Worm (Caenorhabditis elegans) whole organism, L4/young adult: ENCODE results near the gene R10H1.1.

Experiments
- W03F9.2 ChIP-seq: fragments of 150-350 bp; optimal IDR thresholded peaks from 2 replicates; lab custom pipeline; 2014; ENCODE audit warnings: missing biosample characterization, missing genetic modification characterization
- dao-5 ChIP-seq: sonication (generic microtip); optimal IDR thresholded peaks from 2 replicates; lab custom pipeline; 2016; ENCODE audit warnings: missing genotype, missing genetic modification characterization, moderate library complexity, missing compliant biosample characterization

DNA sequence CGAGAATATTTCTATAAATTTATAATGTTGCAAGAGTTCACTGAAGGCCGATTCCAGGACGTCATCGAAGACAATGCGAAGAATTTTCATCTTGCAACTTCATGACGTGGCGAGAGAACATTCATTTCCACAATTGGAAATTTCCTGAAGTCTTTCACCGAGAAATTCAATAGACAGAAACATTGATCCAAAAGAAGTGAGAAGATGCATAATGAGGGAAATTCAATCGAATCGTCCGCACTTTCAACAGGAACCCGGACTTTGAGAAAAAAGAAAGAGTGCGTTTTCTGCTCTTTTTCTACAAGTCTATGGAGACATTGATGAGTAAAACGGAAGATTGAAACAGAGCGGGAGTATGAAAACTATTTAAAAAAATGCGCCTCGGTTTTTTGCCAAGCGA, 24.9 kb upstream of the R10H1.1 start:
- TF ChIP-seq W03F9.2 (tag; lab: Kevin White, UChicago) (no peak), dao-5 (tag; lab: Kevin White, UChicago) (no peak)
